Worm (Caenorhabditis elegans): Measurements from ENCODE around the gene math-4.

Gene math-4

ce11 chrII:1730103-1730502, 52.3 kb downstream of the math-4 start, which contains the start of gene ceh-81:
TSS of gene ceh-81 (plus strand) at chrII:1730403.
- TF ChIP-seq unc-62 (GFP tag; optimal IDR thresholded peaks at IDR 0.05), result no peak
